Fruit fly (Drosophila melanogaster): ENCODE data around the gene CG7271.

The CG7271 gene

dm6 chr3L:18625786-18626185, 37.2 kb downstream of the CG7271 start, which contains the start of gene MYPT-75D (continued):
- TF ChIP-seq her (GFP tag; optimal IDR thresholded peaks at IDR 0.05): peak; percentile 64
- TF ChIP-seq CG9609 (GFP tag; optimal IDR thresholded peaks at IDR 0.05): no peak
- no peak for TF ChIP-seq CG9215 (GFP tag; IDR thresholded peaks at IDR 0.05)
- peak; percentile 27; the same call in 1 of the 2 replicates for TF ChIP-seq CG9932 (GFP tag; IDR thresholded peaks at IDR 0.05)
- TF ChIP-seq CG18011 (GFP tag; optimal IDR thresholded peaks at IDR 0.05): no peak
- TF ChIP-seq pfk (GFP tag; optimal IDR thresholded peaks at IDR 0.05): no peak
- TF ChIP-seq Fer3 (tag; optimal IDR thresholded peaks at IDR 0.05): peak; percentile 0
- TF ChIP-seq CG18764 (GFP tag; optimal IDR thresholded peaks at IDR 0.05): no peak
- TF ChIP-seq jing (GFP tag; optimal IDR thresholded peaks at IDR 0.05): no peak
- TF ChIP-seq CG7987 (GFP tag; optimal IDR thresholded peaks at IDR 0.05): peak; percentile 32
- TF ChIP-seq CG4854 (GFP tag; optimal IDR thresholded peaks at IDR 0.05): no peak
- TF ChIP-seq Dip2 (GFP tag; IDR thresholded peaks at IDR 0.05): no peak
- no peak for TF ChIP-seq CG9727 (GFP tag; optimal IDR thresholded peaks at IDR 0.05)
- TF ChIP-seq Dbx (GFP tag; IDR thresholded peaks at IDR 0.05): peak; percentile 52; the same call in 2 of the 3 replicates
- TF ChIP-seq CG7372 (GFP tag; IDR thresholded peaks at IDR 0.05): no peak
- no peak for TF ChIP-seq CG6689 (GFP tag; IDR thresholded peaks at IDR 0.05)
- peak in 1 of 2 experiments; percentile 26 for TF ChIP-seq Hr51 (GFP tag; optimal IDR thresholded peaks at IDR 0.05)
- TF ChIP-seq CG1024 (GFP tag; IDR thresholded peaks at IDR 0.05): no peak; the same call in 1 of the 2 replicates
- TF ChIP-seq zf30C (GFP tag; optimal IDR thresholded peaks at IDR 0.05): peak; percentile 47
- no peak for TF ChIP-seq CG12155 (GFP tag; optimal IDR thresholded peaks at IDR 0.05)
- TF ChIP-seq Opbp (GFP tag; IDR thresholded peaks at IDR 0.05; ENCODE audit: partially characterized antibody): peak; percentile 97
- no peak for TF ChIP-seq Sry-β (GFP tag; optimal IDR thresholded peaks at IDR 0.05)
- TF ChIP-seq CG32767 (GFP tag; IDR thresholded peaks at IDR 0.05): no peak
- peak; percentile 92 for TF ChIP-seq Doc3 (GFP tag; IDR thresholded peaks at IDR 0.05; ENCODE audit: partially characterized antibody)
- TF ChIP-seq mam (GFP tag; optimal IDR thresholded peaks at IDR 0.05): peak; percentile 22
- peak; percentile 58 for TF ChIP-seq cg (GFP tag; optimal IDR thresholded peaks at IDR 0.05)
- TF ChIP-seq Atf6 (GFP tag; IDR thresholded peaks at IDR 0.05): peak; percentile 37; the same call in 1 of the 2 replicates
- no peak for TF ChIP-seq dati (GFP tag; IDR thresholded peaks at IDR 0.05)
- no peak for TF ChIP-seq CG30431 (GFP tag; optimal IDR thresholded peaks at IDR 0.05)
- no peak for TF ChIP-seq ap (GFP tag; IDR thresholded peaks at IDR 0.05)
- no peak for TF ChIP-seq CG4328 (GFP tag; optimal IDR thresholded peaks at IDR 0.05)
- TF ChIP-seq Oaz (GFP tag; IDR thresholded peaks at IDR 0.05): no peak
- TF ChIP-seq CG16863 (GFP tag; optimal IDR thresholded peaks at IDR 0.05): peak; percentile 17
- TF ChIP-seq CTCF (GFP tag; optimal IDR thresholded peaks at IDR 0.05): no peak
- no peak for TF ChIP-seq sima (GFP tag; optimal IDR thresholded peaks at IDR 0.05)
- TF ChIP-seq pan (optimal IDR thresholded peaks at IDR 0.05): no peak
- peak in 1 of 2 experiments; percentile 12 for TF ChIP-seq pan (GFP tag; optimal IDR thresholded peaks at IDR 0.05 in 1 of 2, IDR thresholded peaks at IDR 0.05 in 1 of 2)
- no peak for TF ChIP-seq gt (GFP tag; IDR thresholded peaks at IDR 0.05)
- TF ChIP-seq slou (GFP tag; optimal IDR thresholded peaks at IDR 0.05): no peak
- no peak for TF ChIP-seq sisA (GFP tag; IDR thresholded peaks at IDR 0.05)
- peak; percentile 43; the same call in 1 of the 2 replicates for TF ChIP-seq HLH3B (GFP tag; IDR thresholded peaks at IDR 0.05)
- TF ChIP-seq bigmax (GFP tag; optimal IDR thresholded peaks at IDR 0.05): no peak
- peak; percentile 35 for TF ChIP-seq nom (GFP tag; optimal IDR thresholded peaks at IDR 0.05)
- TF ChIP-seq hth (optimal IDR thresholded peaks at IDR 0.05): no peak
- TF ChIP-seq CG16815 (GFP tag; optimal IDR thresholded peaks at IDR 0.05): no peak
- TF ChIP-seq CG11696 (GFP tag; IDR thresholded peaks at IDR 0.05): 0 out of 2 replicates have a peak, but pooled peaks have one; percentile 17
- peak; percentile 93 for TF ChIP-seq hbn (GFP tag; IDR thresholded peaks at IDR 0.05; ENCODE audit: partially characterized antibody)
- no peak for TF ChIP-seq fd64A (GFP tag; optimal IDR thresholded peaks at IDR 0.05)
- TF ChIP-seq sr (GFP tag; IDR thresholded peaks at IDR 0.05): peak; percentile 54; the same call in 1 of the 3 replicates
- TF ChIP-seq Jarid2 (GFP tag; optimal IDR thresholded peaks at IDR 0.05): peak; percentile 100
- no peak for TF ChIP-seq Ssrp (tag; optimal IDR thresholded peaks at IDR 0.05)
- TF ChIP-seq CG10959 (GFP tag; IDR thresholded peaks at IDR 0.05): no peak
- TF ChIP-seq fu2 (GFP tag; optimal IDR thresholded peaks at IDR 0.05): no peak
